Worm (Caenorhabditis elegans) whole organism, mixed stage, embryonic: Measurements from ENCODE around the gene gex-3.

Source experiments
- M03D4.4 ChIP-seq: sonication (generic microtip); optimal IDR thresholded peaks from 2 replicates; lab custom pipeline; 2017; ENCODE audit warnings: mild to moderate bottlenecking, missing genetic modification characterization, missing compliant biosample characterization
- bed-3 ChIP-seq: fragments of 200-800 bp; sonication (Bioruptor generic); optimal IDR thresholded peaks from 3 replicates; lab custom pipeline; 2018; ENCODE audit warnings: mild to moderate bottlenecking, missing genetic modification characterization, moderate library complexity, missing compliant biosample characterization
- blmp-1 ChIP-seq: fragments of 150-350 bp; optimal IDR thresholded peaks from 2 replicates; lab custom pipeline; 2014; ENCODE audit warnings: missing biosample characterization, missing genetic modification characterization
- ceh-39 ChIP-seq: fragments of 150-350 bp; optimal IDR thresholded peaks from 2 replicates; lab custom pipeline; 2014; ENCODE audit warnings: missing biosample characterization, missing genetic modification characterization
- ceh-43 ChIP-seq: fragments of 200-800 bp; sonication (Bioruptor generic); optimal IDR thresholded peaks from 2 replicates; lab custom pipeline; 2018; ENCODE audit warnings: mild to moderate bottlenecking, missing genetic modification characterization, moderate library complexity, missing compliant biosample characterization
- ceh-83 ChIP-seq: fragments of 200-800 bp; sonication (Bioruptor generic); optimal IDR thresholded peaks from 2 replicates; lab custom pipeline; 2018; ENCODE audit warnings: mild to moderate bottlenecking, missing genetic modification characterization, missing compliant biosample characterization
- ces-1 ChIP-seq: fragments of 150-350 bp; optimal IDR thresholded peaks from 2 replicates; lab custom pipeline; 2014; ENCODE audit warnings: missing biosample characterization, missing genetic modification reagents, missing genetic modification characterization
- cnd-1 ChIP-seq: fragments of 200-800 bp; sonication (Bioruptor generic); optimal IDR thresholded peaks from 2 replicates; lab custom pipeline; 2018; ENCODE audit warnings: mild to moderate bottlenecking, missing genetic modification characterization, missing compliant biosample characterization
- drap-1 ChIP-seq: fragments of 200-800 bp; sonication (Bioruptor generic); optimal IDR thresholded peaks from 3 replicates; lab custom pipeline; 2018; ENCODE audit warnings: mild to moderate bottlenecking, missing genetic modification characterization, missing compliant biosample characterization
- elt-1 ChIP-seq: sonication (generic microtip); optimal IDR thresholded peaks from 2 replicates; lab custom pipeline; 2017; ENCODE audit warnings: missing genetic modification characterization, mild to moderate bottlenecking, missing compliant biosample characterization, antibody characterized with exemption, moderate library complexity, borderline replicate concordance; ENCODE audit not compliant: insufficient read depth
- elt-3 ChIP-seq: fragments of 150-350 bp; optimal IDR thresholded peaks from 2 replicates; lab custom pipeline; 2014; ENCODE audit warnings: missing biosample characterization, missing genetic modification characterization
- flh-1 ChIP-seq: fragments of 200-800 bp; sonication (Bioruptor generic); optimal IDR thresholded peaks from 2 replicates; lab custom pipeline; 2018; ENCODE audit warnings: mild to moderate bottlenecking, missing genetic modification characterization, moderate library complexity, missing compliant biosample characterization
- ham-2 ChIP-seq: fragments of 200-800 bp; sonication (Bioruptor generic); optimal IDR thresholded peaks from 2 replicates; lab custom pipeline; 2018; ENCODE audit warnings: mild to moderate bottlenecking, missing genetic modification characterization, missing compliant biosample characterization
- hlh-1 ChIP-seq: fragments of 150-350 bp; optimal IDR thresholded peaks from 2 replicates; lab custom pipeline; 2014; ENCODE audit warnings: missing biosample characterization, missing genetic modification reagents, missing genetic modification characterization
- lin-13 ChIP-seq: fragments of 150-350 bp; optimal IDR thresholded peaks from 2 replicates; lab custom pipeline; 2014; ENCODE audit warnings: missing biosample characterization, missing genetic modification characterization
- lin-32 ChIP-seq: fragments of 200-800 bp; sonication (Bioruptor generic); optimal IDR thresholded peaks from 2 replicates; lab custom pipeline; 2018; ENCODE audit warnings: mild to moderate bottlenecking, missing genetic modification characterization, missing compliant biosample characterization
- lsy-2 ChIP-seq: fragments of 150-350 bp; optimal IDR thresholded peaks from 2 replicates; lab custom pipeline; 2014; ENCODE audit warnings: missing biosample characterization, missing genetic modification characterization
- mab-5 ChIP-seq: fragments of 150-350 bp; optimal IDR thresholded peaks from 2 replicates; lab custom pipeline; 2014; ENCODE audit warnings: missing biosample characterization, missing genetic modification characterization
- mep-1 ChIP-seq: fragments of 150-350 bp; optimal IDR thresholded peaks from 2 replicates; lab custom pipeline; 2017; ENCODE audit warnings: missing biosample characterization, missing genetic modification reagents, missing genetic modification characterization, inconsistent platforms
- mls-2 ChIP-seq: sonication (generic microtip); optimal IDR thresholded peaks from 2 replicates; lab custom pipeline; 2016; ENCODE audit warnings: mild to moderate bottlenecking, missing genetic modification characterization, moderate library complexity, missing compliant biosample characterization
- nhr-12 ChIP-seq: fragments of 150-350 bp; optimal IDR thresholded peaks from 2 replicates; lab custom pipeline; 2014; ENCODE audit warnings: missing biosample characterization, missing genetic modification characterization
- nhr-2 ChIP-seq: fragments of 150-350 bp; optimal IDR thresholded peaks from 2 replicates; lab custom pipeline; 2014; ENCODE audit warnings: missing biosample characterization, missing genetic modification characterization
- nhr-237 ChIP-seq: fragments of 150-350 bp; optimal IDR thresholded peaks from 2 replicates; lab custom pipeline; 2014; ENCODE audit warnings: missing biosample characterization, missing genetic modification characterization
- nhr-28 ChIP-seq: fragments of 150-350 bp; optimal IDR thresholded peaks from 2 replicates; lab custom pipeline; 2014; ENCODE audit warnings: missing biosample characterization, missing genetic modification characterization
- nhr-76 ChIP-seq: sonication (generic microtip); optimal IDR thresholded peaks from 2 replicates; lab custom pipeline; 2017; ENCODE audit warnings: missing biosample characterization, missing genetic modification characterization
- pha-4 ChIP-seq: fragments of 150-350 bp; optimal IDR thresholded peaks from 2 replicates; lab custom pipeline; 2018; ENCODE audit warnings: missing biosample characterization, missing genetic modification reagents, missing genetic modification characterization
- sem-2 ChIP-seq: fragments of 200-800 bp; sonication (Bioruptor generic); optimal IDR thresholded peaks from 2 replicates; lab custom pipeline; 2018; ENCODE audit warnings: mild to moderate bottlenecking, missing genetic modification characterization, missing compliant biosample characterization
- snpc-4 ChIP-seq: fragments of 150-350 bp; optimal IDR thresholded peaks from 2 replicates; lab custom pipeline; 2014; ENCODE audit warnings: missing biosample characterization, missing genetic modification characterization
- sptf-1 ChIP-seq: sonication (generic microtip); optimal IDR thresholded peaks from 2 replicates; lab custom pipeline; 2017; ENCODE audit warnings: mild to moderate bottlenecking, missing genetic modification characterization, moderate library complexity, missing compliant biosample characterization
- tbx-8 ChIP-seq: fragments of 200-800 bp; sonication (Bioruptor generic); optimal IDR thresholded peaks from 2 replicates; lab custom pipeline; 2018; ENCODE audit warnings: mild to moderate bottlenecking, missing genetic modification characterization, moderate library complexity, missing compliant biosample characterization
- unc-120 ChIP-seq: sonication (generic microtip); optimal IDR thresholded peaks from 2 replicates; lab custom pipeline; 2017; ENCODE audit warnings: missing genetic modification characterization, missing compliant biosample characterization; ENCODE audit not compliant: poor library complexity, severe bottlenecking
- unc-39 ChIP-seq: fragments of 150-350 bp; optimal IDR thresholded peaks from 2 replicates; lab custom pipeline; 2014; ENCODE audit warnings: missing biosample characterization, missing genetic modification characterization
- unc-62 ChIP-seq: fragments of 150-350 bp; optimal IDR thresholded peaks from 2 replicates; lab custom pipeline; 2014; ENCODE audit warnings: missing biosample characterization, missing genetic modification reagents, missing genetic modification characterization
- zip-8 ChIP-seq: fragments of 150-350 bp; optimal IDR thresholded peaks from 2 replicates; lab custom pipeline; 2014; ENCODE audit warnings: missing biosample characterization, missing genetic modification characterization
- ztf-11 ChIP-seq: fragments of 150-350 bp; optimal IDR thresholded peaks from 2 replicates; lab custom pipeline; 2014; ENCODE audit warnings: missing biosample characterization, missing genetic modification characterization

The gex-3 gene

ce11 chrIV:12414601-12415000 lies 10.4 kb downstream of the gex-3 start:
- no peak for TF ChIP-seq nhr-237 (tag; lab: Kevin White, UChicago)
- no peak for TF ChIP-seq lin-13 (tag; lab: Kevin White, UChicago)
- no peak for TF ChIP-seq nhr-12
- no peak for TF ChIP-seq elt-1 (tag; lab: Kevin White, UChicago)
- no peak for TF ChIP-seq blmp-1 (tag; lab: Kevin White, UChicago)
- no peak for TF ChIP-seq lsy-2
- no peak for TF ChIP-seq unc-62 (GFP tag; lab: Kevin White, UChicago)
- TF ChIP-seq mep-1 (tag; lab: Kevin White, UChicago): no peak

- TF ChIP-seq unc-62 (GFP tag; lab: Kevin White, UChicago) (no peak), lsy-2 (no peak), unc-120 (tag; lab: Kevin White, UChicago) (no peak), M03D4.4 (tag; lab: Kevin White, UChicago) (peak; percentile 32), zip-8 (tag; lab: Kevin White, UChicago) (no peak), tbx-8 (GFP tag; lab: Kevin White, UChicago) (no peak), bed-3 (GFP tag; lab: Kevin White, UChicago) (no peak), lin-32 (GFP tag; lab: Kevin White, UChicago) (peak; percentile 63), elt-3 (tag; lab: Kevin White, UChicago) (no peak), sptf-1 (tag; lab: Kevin White, UChicago) (peak; percentile 52), sem-2 (no peak), nhr-28 (no peak), blmp-1 (tag; lab: Kevin White, UChicago) (no peak), hlh-1 (tag; lab: Kevin White, UChicago) (no peak), nhr-2 (tag; lab: Kevin White, UChicago) (no peak), ceh-83 (peak; percentile 34), pha-4 (tag; lab: Kevin White, UChicago) (no peak), mab-5 (tag; lab: Kevin White, UChicago) (no peak), nhr-76 (tag; lab: Kevin White, UChicago) (no peak), ceh-39 (tag; lab: Kevin White, UChicago) (no peak), unc-39 (tag; lab: Kevin White, UChicago) (no peak), ham-2 (GFP tag; lab: Kevin White, UChicago) (peak; percentile 48), ces-1 (no peak), mls-2 (no peak), cnd-1 (peak; percentile 35), nhr-237 (tag; lab: Kevin White, UChicago) (no peak), nhr-12 (no peak), lin-13 (tag; lab: Kevin White, UChicago) (no peak), drap-1 (GFP tag; lab: Kevin White, UChicago) (no peak), mep-1 (tag; lab: Kevin White, UChicago) (no peak), ztf-11 (tag; lab: Kevin White, UChicago) (no peak)
Observed at ce11 chrIV:12416629-12417404, 12.6 kb downstream of the gex-3 start.

DNA sequence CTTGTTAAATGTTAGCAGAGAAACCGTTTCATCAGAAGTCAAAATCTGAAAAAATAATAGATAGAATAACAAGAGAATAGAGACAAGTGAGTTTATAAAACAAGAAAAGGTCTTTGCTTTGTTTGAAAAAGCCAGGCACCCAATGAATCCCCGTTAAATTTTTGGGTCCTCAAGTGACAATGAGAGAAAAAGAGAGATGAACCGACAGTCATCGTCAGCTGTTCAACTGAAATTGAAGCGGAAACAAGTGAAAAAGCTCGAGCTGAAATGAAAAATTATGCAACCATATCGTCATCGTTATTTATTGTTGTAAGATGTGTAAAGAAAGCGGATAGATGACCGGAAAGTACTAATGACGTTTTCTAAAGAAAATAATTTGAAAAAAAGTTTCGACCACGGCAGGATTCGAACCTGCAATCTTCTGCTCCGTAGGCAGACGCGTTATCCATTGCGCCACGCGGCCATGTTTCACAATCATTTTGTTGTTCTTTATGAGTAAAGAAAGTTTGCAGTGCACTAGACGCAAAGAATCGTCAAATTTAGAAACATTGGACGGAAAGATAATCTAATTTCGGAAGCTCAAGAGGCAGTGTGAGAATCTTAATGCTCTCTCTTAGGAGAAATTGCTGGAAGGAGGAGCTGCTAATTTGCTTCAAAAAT lies 13.4 kb downstream of the gex-3 start, which contains the start of gene F08G5.3:
Gene F08G5.3, minus strand, starts transcription at position 51 of the 660 bp plus-strand sequence.
- TF ChIP-seq zip-8 (tag; lab: Kevin White, UChicago): no peak
- no peak for TF ChIP-seq ham-2 (GFP tag; lab: Kevin White, UChicago)
- peak; percentile 44 for TF ChIP-seq hlh-1 (tag; lab: Kevin White, UChicago)
- TF ChIP-seq sptf-1 (tag; lab: Kevin White, UChicago): peak; percentile 31
- TF ChIP-seq flh-1 (GFP tag; lab: Kevin White, UChicago): no peak
- no peak for TF ChIP-seq M03D4.4 (tag; lab: Kevin White, UChicago)
- no peak for TF ChIP-seq nhr-2 (tag; lab: Kevin White, UChicago)
- no peak for TF ChIP-seq nhr-237 (tag; lab: Kevin White, UChicago)
- peak; percentile 70 for TF ChIP-seq ces-1
- TF ChIP-seq blmp-1 (tag; lab: Kevin White, UChicago): no peak
- no peak for TF ChIP-seq nhr-28
- no peak for TF ChIP-seq unc-62 (GFP tag; lab: Kevin White, UChicago)
- peak; percentile 39 for TF ChIP-seq unc-120 (tag; lab: Kevin White, UChicago)
- no peak for TF ChIP-seq mep-1 (tag; lab: Kevin White, UChicago)
- TF ChIP-seq ceh-43: no peak
- TF ChIP-seq mab-5 (tag; lab: Kevin White, UChicago): no peak
- no peak for TF ChIP-seq lsy-2
- TF ChIP-seq ztf-11 (tag; lab: Kevin White, UChicago): no peak
- TF ChIP-seq elt-3 (tag; lab: Kevin White, UChicago): no peak
- peak; percentile 4 for TF ChIP-seq drap-1 (GFP tag; lab: Kevin White, UChicago)
- TF ChIP-seq elt-1 (tag; lab: Kevin White, UChicago): no peak
- no peak for TF ChIP-seq ceh-83
- TF ChIP-seq snpc-4: no peak
- no peak for TF ChIP-seq unc-39 (tag; lab: Kevin White, UChicago)
